Fruit fly (Drosophila melanogaster) whole organism, adult: ENCODE results near the gene Jarid2.

Experiments used
- CG7045 ChIP-seq: fragments of 200-800 bp; sonication (Bioruptor generic); optimal IDR thresholded peaks from 2 replicates; lab custom pipeline; 2017; ENCODE audit warnings: missing biosample characterization, mild to moderate bottlenecking, missing genetic modification characterization
- Hr96 ChIP-seq: fragments of 200-800 bp; sonication (Bioruptor generic); optimal IDR thresholded peaks from 2 replicates; lab custom pipeline; 2016; ENCODE audit warnings: missing biosample characterization, missing genetic modification characterization
- Mnt ChIP-seq: fragments of 200-800 bp; sonication (Bioruptor generic); optimal IDR thresholded peaks from 2 replicates; lab custom pipeline; 2016; ENCODE audit warnings: missing biosample characterization, mild to moderate bottlenecking, missing genetic modification characterization
- bab1 ChIP-seq: fragments of 200-800 bp; sonication (Bioruptor generic); optimal IDR thresholded peaks from 3 replicates; lab custom pipeline; 2019; ENCODE audit warnings: missing biosample characterization, mild to moderate bottlenecking, missing genetic modification characterization, moderate library complexity
- kay ChIP-seq: fragments of 200-800 bp; sonication (Bioruptor generic); peaks from one replicate; lab custom pipeline; 2016; ENCODE audit warnings: missing biosample characterization, missing genetic modification characterization, borderline replicate concordance

- TF ChIP-seq kay (no peak), Hr96 (GFP tag; lab: Kevin White, UChicago) (no peak), bab1 (GFP tag; lab: Kevin White, UChicago) (peak; percentile 84), Mnt (GFP tag; lab: Kevin White, UChicago) (peak; percentile 77), CG7045 (peak; percentile 75)
These were observed 25.2 kb upstream of the Jarid2 start, which contains the start of the genes CG3448 and ghi for dm6 chr3L:9451522-9452118.
